Worm (Caenorhabditis elegans) whole organism, young adult: Measurements from ENCODE around the gene ztf-8.

ENCODE experiments used
- B0336.3 ChIP-seq: fragments of 200-800 bp; sonication (Bioruptor generic); IDR thresholded peaks from 2 replicates; pipeline ENCODE4 v1.3.6; 2022; ENCODE audit warnings: missing genetic modification characterization, missing compliant biosample characterization
- C17E4.6 ChIP-seq: fragments of 200-800 bp; sonication (Bioruptor generic); IDR thresholded peaks from 2 replicates; pipeline ENCODE4 v1.3.6; 2022; ENCODE audit warnings: missing genetic modification reagents, missing genetic modification characterization, missing compliant biosample characterization
- F10E7.11 ChIP-seq: sonication (generic microtip); optimal IDR thresholded peaks from 2 replicates; lab custom pipeline; 2017; ENCODE audit warnings: mild to moderate bottlenecking, missing genetic modification characterization, moderate library complexity, missing compliant biosample characterization
- F39B2.1 ChIP-seq: fragments of 200-800 bp; sonication (Bioruptor generic); IDR thresholded peaks from 2 replicates; pipeline ENCODE4 v1.3.6; 2022; ENCODE audit warnings: missing genetic modification reagents, missing genetic modification characterization, missing compliant biosample characterization
- F52B5.7 ChIP-seq: sonication (generic microtip); optimal IDR thresholded peaks from 2 replicates; lab custom pipeline; 2016; ENCODE audit warnings: mild to moderate bottlenecking, missing genetic modification characterization, missing compliant biosample characterization
- F57C9.4 ChIP-seq: sonication (generic microtip); optimal IDR thresholded peaks from 2 replicates; lab custom pipeline; 2017; ENCODE audit warnings: mild to moderate bottlenecking, missing genetic modification characterization, missing compliant biosample characterization
- T26A5.8 ChIP-seq: sonication (generic microtip); optimal IDR thresholded peaks from 2 replicates; lab custom pipeline; 2016; ENCODE audit warnings: missing genetic modification characterization, missing compliant biosample characterization
- Y95B8A.8 ChIP-seq: fragments of 200-800 bp; sonication (Bioruptor generic); IDR thresholded peaks from 2 replicates; pipeline ENCODE4 v1.3.6; 2022; ENCODE audit warnings: missing genetic modification reagents, missing genetic modification characterization, missing compliant biosample characterization
- ZK185.1 ChIP-seq: sonication (generic microtip); optimal IDR thresholded peaks from 2 replicates; lab custom pipeline; 2016; ENCODE audit warnings: mild to moderate bottlenecking, missing genetic modification characterization, missing compliant biosample characterization; ENCODE audit not compliant: poor library complexity, severe bottlenecking
- aptf-2 ChIP-seq: fragments of 200-800 bp; sonication (Bioruptor generic); conservative IDR thresholded peaks from 2 replicates; pipeline ENCODE4 v1.3.6; 2022; ENCODE audit warnings: missing genetic modification reagents, missing genetic modification characterization, missing compliant biosample characterization
- atf-7 ChIP-seq: sonication (generic microtip); optimal IDR thresholded peaks from 2 replicates; lab custom pipeline; 2017; ENCODE audit warnings: mild to moderate bottlenecking, missing genetic modification characterization, missing compliant biosample characterization
- bed-1 ChIP-seq: fragments of 200-800 bp; sonication (Bioruptor generic); IDR thresholded peaks from 2 replicates; pipeline ENCODE4 v1.3.6; 2022; ENCODE audit warnings: missing genetic modification reagents, missing genetic modification characterization, missing compliant biosample characterization
- ceh-100 ChIP-seq: fragments of 200-800 bp; sonication (Bioruptor generic); IDR thresholded peaks from 2 replicates; pipeline ENCODE4 v1.3.6; 2022; ENCODE audit warnings: missing genetic modification reagents, missing genetic modification characterization, missing compliant biosample characterization
- ceh-27 ChIP-seq: fragments of 200-800 bp; sonication (Bioruptor generic); optimal IDR thresholded peaks from 2 replicates; lab custom pipeline; 2018; ENCODE audit warnings: mild to moderate bottlenecking, missing genetic modification characterization, moderate library complexity, missing compliant biosample characterization
- ceh-40 ChIP-seq: fragments of 200-800 bp; sonication (Bioruptor generic); IDR thresholded peaks from 2 replicates; pipeline ENCODE4 v1.3.6; 2022; ENCODE audit warnings: missing genetic modification characterization, missing compliant biosample characterization
- die-1 ChIP-seq: sonication (generic microtip); optimal IDR thresholded peaks from 2 replicates; lab custom pipeline; 2016; ENCODE audit warnings: missing genotype, mild to moderate bottlenecking, missing genetic modification characterization, missing compliant biosample characterization
- egrh-3 ChIP-seq: fragments of 200-800 bp; sonication (Bioruptor generic); IDR thresholded peaks from 2 replicates; pipeline ENCODE4 v1.3.6; 2022; ENCODE audit warnings: missing genetic modification reagents, missing genetic modification characterization, missing compliant biosample characterization
- ekl-4 ChIP-seq: fragments of 200-800 bp; sonication (Bioruptor generic); IDR thresholded peaks from 2 replicates; pipeline ENCODE4 v1.3.6; 2022; ENCODE audit warnings: missing genetic modification reagents, missing genetic modification characterization, missing compliant biosample characterization
- ets-4 ChIP-seq: fragments of 200-800 bp; sonication (Bioruptor generic); optimal IDR thresholded peaks from 2 replicates; lab custom pipeline; 2018; ENCODE audit warnings: mild to moderate bottlenecking, missing genetic modification characterization, missing compliant biosample characterization
- fkh-3 ChIP-seq: sonication (generic microtip); optimal IDR thresholded peaks from 2 replicates; lab custom pipeline; 2016; ENCODE audit warnings: mild to moderate bottlenecking, missing genetic modification characterization, missing compliant biosample characterization
- hmg-1.2 ChIP-seq: fragments of 200-800 bp; sonication (Bioruptor generic); IDR thresholded peaks from 2 replicates; pipeline ENCODE4 v1.3.6; 2022; ENCODE audit warnings: missing genetic modification reagents, missing genetic modification characterization, missing compliant biosample characterization
- hmg-20 ChIP-seq: fragments of 200-800 bp; sonication (Bioruptor generic); IDR thresholded peaks from 2 replicates; pipeline ENCODE4 v1.3.6; 2022; ENCODE audit warnings: missing genetic modification reagents, missing genetic modification characterization, missing compliant biosample characterization
- hrde-1 ChIP-seq: sonication (generic microtip); optimal IDR thresholded peaks from 2 replicates; lab custom pipeline; 2016; ENCODE audit warnings: missing genetic modification characterization, mild to moderate bottlenecking, missing compliant biosample characterization, moderate library complexity, missing genotype, missing genetic modification reagents, borderline replicate concordance
- let-526 ChIP-seq: fragments of 200-800 bp; sonication (Bioruptor generic); IDR thresholded peaks from 2 replicates; pipeline ENCODE4 v1.3.6; 2022; ENCODE audit warnings: missing genetic modification reagents, missing genetic modification characterization, missing compliant biosample characterization
- lin-26 ChIP-seq: fragments of 200-800 bp; sonication (Bioruptor generic); IDR thresholded peaks from 2 replicates; pipeline ENCODE4 v1.3.6; 2022; ENCODE audit warnings: missing genetic modification reagents, missing genetic modification characterization, missing compliant biosample characterization
- lin-35 ChIP-seq, 3 experiments: fragments of 150-350 bp in 2 of 3; sonication (generic microtip) in 1 of 3; optimal IDR thresholded peaks; 2 replicates each; lab custom pipeline; 2014 to 2018; ENCODE audit warnings: missing biosample characterization in 3 of 3, missing genetic modification characterization in 3 of 3, missing genetic modification reagents in 3 of 3
- lin-40 ChIP-seq: sonication (generic microtip); optimal IDR thresholded peaks from 2 replicates; lab custom pipeline; 2016; ENCODE audit warnings: missing genetic modification characterization, mild to moderate bottlenecking, missing compliant biosample characterization, missing genotype, missing genetic modification reagents
- lin-54 ChIP-seq: fragments of 200-800 bp; sonication (Bioruptor generic); optimal IDR thresholded peaks from 2 replicates; lab custom pipeline; 2018; ENCODE audit warnings: mild to moderate bottlenecking, missing genetic modification characterization, missing compliant biosample characterization
- lsl-1 ChIP-seq: fragments of 200-800 bp; sonication (Bioruptor generic); optimal IDR thresholded peaks from 2 replicates; lab custom pipeline; 2018; ENCODE audit warnings: mild to moderate bottlenecking, missing genetic modification characterization, moderate library complexity, missing compliant biosample characterization
- madf-10 ChIP-seq: sonication (generic microtip); optimal IDR thresholded peaks from 2 replicates; lab custom pipeline; 2016; ENCODE audit warnings: mild to moderate bottlenecking, missing genetic modification characterization, missing compliant biosample characterization
- madf-6 ChIP-seq: fragments of 200-800 bp; sonication (Bioruptor generic); IDR thresholded peaks from 2 replicates; pipeline ENCODE4 v1.3.6; 2022; ENCODE audit warnings: missing genetic modification reagents, missing genetic modification characterization, missing compliant biosample characterization
- mcd-1 ChIP-seq: fragments of 200-800 bp; sonication (Bioruptor generic); IDR thresholded peaks from 2 replicates; pipeline ENCODE4 v1.3.6; 2022; ENCODE audit warnings: missing genetic modification reagents, missing genetic modification characterization, missing compliant biosample characterization
- nfya-1 ChIP-seq: sonication (generic microtip); optimal IDR thresholded peaks from 2 replicates; lab custom pipeline; 2017; ENCODE audit warnings: antibody characterized with exemption, missing compliant biosample characterization, missing genetic modification characterization, borderline replicate concordance; ENCODE audit not compliant: insufficient read depth
- nfyb-1 ChIP-seq: fragments of 200-800 bp; sonication (Bioruptor generic); IDR thresholded peaks from 2 replicates; pipeline ENCODE4 v1.3.6; 2022; ENCODE audit warnings: missing genetic modification reagents, missing genetic modification characterization, missing compliant biosample characterization
- nhr-120 ChIP-seq: fragments of 200-800 bp; sonication (Bioruptor generic); IDR thresholded peaks from 2 replicates; pipeline ENCODE4 v1.3.6; 2022; ENCODE audit warnings: missing genetic modification characterization, missing compliant biosample characterization
- pbrm-1 ChIP-seq: fragments of 200-800 bp; sonication (Bioruptor generic); IDR thresholded peaks from 2 replicates; pipeline ENCODE4 v1.3.6; 2022; ENCODE audit warnings: missing genetic modification reagents, missing genetic modification characterization, missing compliant biosample characterization
- rcor-1 ChIP-seq: fragments of 200-800 bp; sonication (Bioruptor generic); IDR thresholded peaks from 2 replicates; pipeline ENCODE4 v1.3.6; 2022; ENCODE audit warnings: missing genetic modification reagents, missing genetic modification characterization, missing compliant biosample characterization
- repo-1 ChIP-seq: sonication (generic microtip); optimal IDR thresholded peaks from 2 replicates; lab custom pipeline; 2017; ENCODE audit warnings: mild to moderate bottlenecking, missing genetic modification characterization, missing compliant biosample characterization
- sdz-38 ChIP-seq: sonication (generic microtip); optimal IDR thresholded peaks from 2 replicates; lab custom pipeline; 2016; ENCODE audit warnings: missing genotype, missing genetic modification characterization, missing compliant biosample characterization
- sea-2 ChIP-seq: fragments of 200-800 bp; sonication (Bioruptor generic); IDR thresholded peaks from 2 replicates; pipeline ENCODE4 v1.3.6; 2022; ENCODE audit warnings: missing genetic modification characterization, missing compliant biosample characterization
- snpc-4 ChIP-seq, 5 experiments: fragments of 150-350 bp in 1 of 5; sonication (generic microtip) in 4 of 5; optimal IDR thresholded peaks; 2 replicates each; lab custom pipeline; 2014 to 2018; ENCODE audit warnings: missing genetic modification characterization in 5 of 5, missing biosample characterization in 3 of 5, antibody characterized with exemption in 2 of 5, mild to moderate bottlenecking in 2 of 5, missing compliant biosample characterization in 2 of 5, missing genotype in 2 of 5, moderate library complexity in 2 of 5, missing genetic modification reagents in 1 of 5
- sptf-2 ChIP-seq: fragments of 200-800 bp; sonication (Bioruptor generic); optimal IDR thresholded peaks from 2 replicates; lab custom pipeline; 2018; ENCODE audit warnings: mild to moderate bottlenecking, missing genetic modification characterization, missing compliant biosample characterization
- tbp1 ChIP-seq: fragments of 200-800 bp; sonication (Bioruptor generic); optimal IDR thresholded peaks from 2 replicates; lab custom pipeline; 2018; ENCODE audit warnings: mild to moderate bottlenecking, missing genetic modification characterization, missing compliant biosample characterization
- tlf-1 ChIP-seq: fragments of 200-800 bp; sonication (Bioruptor generic); optimal IDR thresholded peaks from 2 replicates; lab custom pipeline; 2018; ENCODE audit warnings: mild to moderate bottlenecking, missing genetic modification characterization, missing compliant biosample characterization
- xnd-1 ChIP-seq: sonication (generic microtip); optimal IDR thresholded peaks from 2 replicates; lab custom pipeline; 2016; ENCODE audit warnings: missing genotype, missing genetic modification reagents, missing genetic modification characterization, missing compliant biosample characterization
- zfh-2 ChIP-seq: fragments of 200-800 bp; sonication (Bioruptor generic); conservative IDR thresholded peaks from 2 replicates; pipeline ENCODE4 v1.3.6; 2022; ENCODE audit warnings: missing genetic modification reagents, missing genetic modification characterization, missing compliant biosample characterization
- zim-3 ChIP-seq: sonication (generic microtip); optimal IDR thresholded peaks from 2 replicates; lab custom pipeline; 2017; ENCODE audit warnings: mild to moderate bottlenecking, missing genetic modification characterization, moderate library complexity, missing compliant biosample characterization
- ztf-6 ChIP-seq: fragments of 200-800 bp; sonication (Bioruptor generic); IDR thresholded peaks from 2 replicates; pipeline ENCODE4 v1.3.6; 2022; ENCODE audit warnings: missing genetic modification reagents, missing genetic modification characterization, missing compliant biosample characterization

ztf-8 gene

ce11 chrIII:5230415-5230814 is 42.9 kb downstream of the ztf-8 start, which contains the start of gene prmt-5 (continued):
- peak; percentile 84 for TF ChIP-seq madf-6 (GFP tag; lab: Robert Waterston, UW)
- peak; percentile 96 for TF ChIP-seq B0336.3 (GFP tag; lab: Robert Waterston, UW)
- TF ChIP-seq let-526 (GFP tag; lab: Robert Waterston, UW) = peak; percentile 78
- TF ChIP-seq lin-54 = peak; percentile 68
- peak; percentile 56 for TF ChIP-seq ceh-100
- TF ChIP-seq ceh-40 (GFP tag; lab: Robert Waterston, UW) = no peak
- no peak for TF ChIP-seq egrh-3 (GFP tag; lab: Robert Waterston, UW)
- no peak for TF ChIP-seq ztf-6 (GFP tag; lab: Robert Waterston, UW)
- TF ChIP-seq pbrm-1 = peak; percentile 68; the same call in 1 of the 2 replicates
- peak; percentile 70 for TF ChIP-seq hmg-20 (GFP tag; lab: Robert Waterston, UW)
- peak; percentile 52 for TF ChIP-seq tbp1 (GFP tag; lab: Kevin White, UChicago)
- peak; percentile 83 for TF ChIP-seq F10E7.11 (tag; lab: Kevin White, UChicago)
- TF ChIP-seq F39B2.1 = peak; percentile 64; the same call in 1 of the 2 replicates
- TF ChIP-seq aptf-2 (GFP tag; lab: Robert Waterston, UW) = no peak
- peak; percentile 84 for TF ChIP-seq hrde-1
- TF ChIP-seq ceh-27 (GFP tag; lab: Kevin White, UChicago) = peak; percentile 12
- TF ChIP-seq mcd-1 (GFP tag; lab: Robert Waterston, UW) = peak; percentile 64
- TF ChIP-seq ZK185.1 (tag; lab: Kevin White, UChicago) = peak; percentile 42
- TF ChIP-seq zfh-2 (GFP tag; lab: Robert Waterston, UW) = no peak
- peak; percentile 44 for TF ChIP-seq lsl-1 (GFP tag; lab: Kevin White, UChicago)
- TF ChIP-seq nfyb-1 = peak; percentile 91
- peak; percentile 79; the same call in 1 of the 2 replicates for TF ChIP-seq Y95B8A.8
- TF ChIP-seq F52B5.7 = peak; percentile 97
- TF ChIP-seq lin-40 (tag; lab: Kevin White, UChicago) = peak; percentile 53
- TF ChIP-seq lin-35 (GFP tag; optimal IDR thresholded peaks at IDR 0.05; lab: Kevin White, UChicago) = peak in 1 of 3 experiments; percentile 22
- TF ChIP-seq fkh-3 (tag; lab: Kevin White, UChicago) = peak; percentile 95
- peak; percentile 9 for TF ChIP-seq ets-4 (GFP tag; lab: Kevin White, UChicago)
- TF ChIP-seq nhr-120 (GFP tag; lab: Robert Waterston, UW) = no peak
- TF ChIP-seq sea-2 (GFP tag; lab: Robert Waterston, UW) = no peak
- no peak for TF ChIP-seq C17E4.6 (GFP tag; lab: Robert Waterston, UW)
- no peak for TF ChIP-seq sdz-38 (tag; lab: Kevin White, UChicago)
- peak; percentile 89 for TF ChIP-seq tlf-1 (GFP tag; lab: Kevin White, UChicago)
- peak; percentile 95 for TF ChIP-seq repo-1
- TF ChIP-seq bed-1 (GFP tag; lab: Robert Waterston, UW) = no peak
- peak; percentile 52; the same call in 1 of the 2 replicates for TF ChIP-seq rcor-1 (GFP tag; lab: Robert Waterston, UW)
- 0 out of 2 replicates have a peak, but pooled peaks have one; percentile 53 for TF ChIP-seq lin-26 (GFP tag; lab: Robert Waterston, UW)
- peak; percentile 36 for TF ChIP-seq T26A5.8 (tag; lab: Kevin White, UChicago)
- TF ChIP-seq snpc-4 (GFP tag; optimal IDR thresholded peaks at IDR 0.05; lab: Kevin White, UChicago) = no peak
- peak in 2 of 4 experiments; percentile 28 to 48 for TF ChIP-seq snpc-4 (tag; optimal IDR thresholded peaks at IDR 0.05; lab: Kevin White, UChicago)
- no peak for TF ChIP-seq nfya-1 (tag; lab: Kevin White, UChicago)
- TF ChIP-seq hmg-1.2 = peak; percentile 44; the same call in 1 of the 2 replicates
- TF ChIP-seq F57C9.4 = peak; percentile 96
- TF ChIP-seq madf-10 (tag; lab: Kevin White, UChicago) = peak; percentile 48
- TF ChIP-seq zim-3 = peak; percentile 91
- TF ChIP-seq sptf-2 (GFP tag; lab: Kevin White, UChicago) = no peak
- TF ChIP-seq atf-7 (tag; lab: Kevin White, UChicago) = peak; percentile 79
- peak; percentile 10 for TF ChIP-seq die-1 (tag; lab: Kevin White, UChicago)
- peak; percentile 43 for TF ChIP-seq xnd-1
- TF ChIP-seq ekl-4 = peak; percentile 87
